Fruit fly (Drosophila melanogaster) whole organism, adult: Measurements from ENCODE around the gene sls.

Source experiments
- CG11617 ChIP-seq: fragments of 200-800 bp; sonication (Bioruptor generic); optimal IDR thresholded peaks from 2 replicates; lab custom pipeline; 2017; ENCODE audit warnings: mild to moderate bottlenecking, missing biosample characterization, missing genetic modification reagents, missing genetic modification characterization
- CG12768 ChIP-seq: fragments of 200-800 bp; sonication (Bioruptor generic); optimal IDR thresholded peaks from 2 replicates; lab custom pipeline; 2017; ENCODE audit warnings: missing biosample characterization, missing genetic modification characterization, mild to moderate bottlenecking, moderate library complexity, missing genetic modification reagents
- CG14711 ChIP-seq: fragments of 200-800 bp; sonication (Bioruptor generic); optimal IDR thresholded peaks from 2 replicates; lab custom pipeline; 2018; ENCODE audit warnings: missing biosample characterization, mild to moderate bottlenecking, missing genetic modification characterization, moderate library complexity
- CG1620 ChIP-seq: fragments of 200-800 bp; sonication (Bioruptor generic); optimal IDR thresholded peaks from 2 replicates; lab custom pipeline; 2016; ENCODE audit warnings: missing biosample characterization, missing genetic modification characterization
- CG33017 ChIP-seq: fragments of 200-800 bp; sonication (Bioruptor generic); optimal IDR thresholded peaks from 2 replicates; lab custom pipeline; 2018; ENCODE audit warnings: missing biosample characterization, mild to moderate bottlenecking, missing genetic modification characterization, moderate library complexity
- CG5204 ChIP-seq: fragments of 200-800 bp; sonication (Bioruptor generic); optimal IDR thresholded peaks from 2 replicates; lab custom pipeline; 2016; ENCODE audit warnings: missing biosample characterization, missing genetic modification characterization
- CG7045 ChIP-seq: fragments of 200-800 bp; sonication (Bioruptor generic); optimal IDR thresholded peaks from 2 replicates; lab custom pipeline; 2017; ENCODE audit warnings: missing biosample characterization, mild to moderate bottlenecking, missing genetic modification characterization
- CG7101 ChIP-seq: fragments of 200-800 bp; sonication (Bioruptor generic); optimal IDR thresholded peaks from 2 replicates; lab custom pipeline; 2018; ENCODE audit warnings: missing biosample characterization, mild to moderate bottlenecking, missing genetic modification characterization, moderate library complexity
- Clk ChIP-seq: fragments of 200-800 bp; sonication (Bioruptor generic); optimal IDR thresholded peaks from 2 replicates; lab custom pipeline; 2017; ENCODE audit warnings: missing biosample characterization, missing genetic modification characterization
- Crg-1 ChIP-seq: fragments of 200-800 bp; sonication (Bioruptor generic); optimal IDR thresholded peaks from 2 replicates; lab custom pipeline; 2016; ENCODE audit warnings: missing biosample characterization, missing genetic modification characterization
- Hr96 ChIP-seq: fragments of 200-800 bp; sonication (Bioruptor generic); optimal IDR thresholded peaks from 2 replicates; lab custom pipeline; 2016; ENCODE audit warnings: missing biosample characterization, missing genetic modification characterization
- Mnt ChIP-seq: fragments of 200-800 bp; sonication (Bioruptor generic); optimal IDR thresholded peaks from 2 replicates; lab custom pipeline; 2016; ENCODE audit warnings: missing biosample characterization, mild to moderate bottlenecking, missing genetic modification characterization
- bab1 ChIP-seq: fragments of 200-800 bp; sonication (Bioruptor generic); optimal IDR thresholded peaks from 3 replicates; lab custom pipeline; 2019; ENCODE audit warnings: missing biosample characterization, mild to moderate bottlenecking, missing genetic modification characterization, moderate library complexity
- cic ChIP-seq: fragments of 200-800 bp; sonication (Bioruptor generic); optimal IDR thresholded peaks from 2 replicates; lab custom pipeline; 2017; ENCODE audit warnings: missing biosample characterization, mild to moderate bottlenecking, missing genetic modification characterization, moderate library complexity
- cnc ChIP-seq, 2 experiments: fragments of >200 bp; optimal IDR thresholded peaks; 2 replicates each; lab custom pipeline; 2017
- kay ChIP-seq: fragments of 200-800 bp; sonication (Bioruptor generic); peaks from one replicate; lab custom pipeline; 2016; ENCODE audit warnings: missing biosample characterization, missing genetic modification characterization, borderline replicate concordance
- ovo ChIP-seq: fragments of 200-800 bp; sonication (Bioruptor generic); optimal IDR thresholded peaks from 2 replicates; lab custom pipeline; 2016; ENCODE audit warnings: missing biosample characterization, missing genetic modification characterization
- pad ChIP-seq: fragments of 200-800 bp; sonication (Bioruptor generic); optimal IDR thresholded peaks from 3 replicates; lab custom pipeline; 2017; ENCODE audit warnings: missing biosample characterization, missing genetic modification characterization, mild to moderate bottlenecking, moderate library complexity, missing genetic modification reagents
- tj ChIP-seq: fragments of 200-800 bp; sonication (Bioruptor generic); optimal IDR thresholded peaks from 3 replicates; lab custom pipeline; 2017; ENCODE audit warnings: missing biosample characterization, mild to moderate bottlenecking, missing genetic modification characterization, moderate library complexity
- toe ChIP-seq: fragments of 200-800 bp; sonication (Bioruptor generic); optimal IDR thresholded peaks from 2 replicates; lab custom pipeline; 2016; ENCODE audit warnings: missing biosample characterization, missing genetic modification characterization

The sls gene

DNA sequence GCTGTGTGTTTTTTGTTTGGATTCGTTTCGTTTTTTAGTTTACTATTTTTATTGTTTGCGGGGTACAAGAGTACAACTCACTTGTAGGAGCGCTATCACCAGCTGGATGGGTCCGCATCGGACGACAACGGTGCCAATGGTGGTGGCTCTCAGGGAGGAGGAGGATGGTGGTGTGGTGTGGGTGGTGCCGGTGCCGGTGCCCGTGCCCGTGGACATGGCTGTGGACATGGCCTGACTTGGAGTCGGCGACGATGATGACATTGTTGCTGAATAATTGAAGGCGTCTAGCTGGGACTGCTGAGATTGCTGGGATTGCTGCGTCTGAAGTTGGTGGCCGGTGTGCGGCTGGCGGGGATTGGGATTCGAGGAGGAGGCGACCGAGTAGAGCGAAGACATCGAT is 34.3 kb upstream of the sls start:
- no peak for TF ChIP-seq Clk
- TF ChIP-seq bab1 (GFP tag; lab: Kevin White, UChicago), result no peak
- no peak for TF ChIP-seq Mnt (GFP tag; lab: Kevin White, UChicago)
- TF ChIP-seq CG5204, result no peak
- no peak for TF ChIP-seq tj (GFP tag; lab: Kevin White, UChicago)
- TF ChIP-seq toe (GFP tag; lab: Kevin White, UChicago), result no peak
- no peak for TF ChIP-seq kay (GFP tag; lab: Kevin White, UChicago)

DNA sequence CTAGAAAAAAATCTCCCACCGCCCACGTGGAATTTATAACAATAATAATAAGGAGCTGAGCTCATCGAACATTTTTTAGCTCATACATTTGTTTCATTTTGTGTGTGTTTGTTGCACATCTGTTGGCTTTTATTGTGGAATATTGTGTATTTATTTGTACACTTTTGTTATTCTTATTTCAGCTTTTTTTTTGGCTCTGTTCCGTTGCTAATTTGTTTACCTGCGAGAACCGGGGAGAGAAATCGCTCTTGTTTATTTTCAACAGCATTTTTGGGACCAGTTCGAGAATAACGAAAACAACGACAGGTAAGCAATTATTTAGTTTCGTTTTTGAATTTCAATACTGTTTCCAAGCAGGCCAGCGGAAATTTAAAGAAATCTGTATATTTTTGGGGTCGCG is 32.4 kb upstream of the sls start:
- TF ChIP-seq CG11617 (GFP tag; lab: Kevin White, UChicago), result no peak
- no peak for TF ChIP-seq CG5204
- no peak for TF ChIP-seq CG12768
- no peak for TF ChIP-seq bab1 (GFP tag; lab: Kevin White, UChicago)
- TF ChIP-seq pad (GFP tag; lab: Kevin White, UChicago), result no peak
- TF ChIP-seq cnc (optimal IDR thresholded peaks at IDR 0.05; lab: Kevin White, UChicago), result no peak
- TF ChIP-seq CG14711, result no peak
- TF ChIP-seq ovo (GFP tag; lab: Kevin White, UChicago), result no peak
- TF ChIP-seq Mnt (GFP tag; lab: Kevin White, UChicago), result no peak
- no peak for TF ChIP-seq Clk

DNA sequence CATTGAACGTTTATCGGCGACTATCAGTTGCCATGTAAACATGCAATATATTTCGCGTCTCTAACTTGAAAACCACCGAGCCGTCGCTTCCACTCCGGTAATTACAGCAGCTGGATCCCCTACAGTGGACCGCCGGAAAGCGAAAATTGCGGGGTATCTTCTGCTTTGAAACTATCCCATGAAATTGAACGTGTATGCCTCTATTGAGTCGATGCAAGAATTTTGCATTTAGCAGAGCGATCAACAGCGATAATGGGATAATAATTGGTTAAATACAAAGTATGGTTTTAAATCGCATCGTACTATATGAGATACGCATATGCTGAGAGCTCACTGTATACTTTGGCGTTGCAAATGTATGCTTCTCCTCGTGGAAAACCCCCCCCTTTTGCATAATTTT is 29.6 kb upstream of the sls start:
- TF ChIP-seq CG12768 (no peak), CG33017 (tag; lab: Kevin White, UChicago) (no peak), bab1 (GFP tag; lab: Kevin White, UChicago) (no peak), ovo (GFP tag; lab: Kevin White, UChicago) (no peak), CG11617 (GFP tag; lab: Kevin White, UChicago) (no peak), Clk (no peak), CG5204 (no peak), CG7101 (tag; lab: Kevin White, UChicago) (no peak), CG14711 (no peak), Crg-1 (GFP tag; lab: Kevin White, UChicago) (no peak), kay (GFP tag; lab: Kevin White, UChicago) (no peak), toe (GFP tag; lab: Kevin White, UChicago) (no peak), Mnt (GFP tag; lab: Kevin White, UChicago) (no peak), Hr96 (GFP tag; lab: Kevin White, UChicago) (no peak)

DNA sequence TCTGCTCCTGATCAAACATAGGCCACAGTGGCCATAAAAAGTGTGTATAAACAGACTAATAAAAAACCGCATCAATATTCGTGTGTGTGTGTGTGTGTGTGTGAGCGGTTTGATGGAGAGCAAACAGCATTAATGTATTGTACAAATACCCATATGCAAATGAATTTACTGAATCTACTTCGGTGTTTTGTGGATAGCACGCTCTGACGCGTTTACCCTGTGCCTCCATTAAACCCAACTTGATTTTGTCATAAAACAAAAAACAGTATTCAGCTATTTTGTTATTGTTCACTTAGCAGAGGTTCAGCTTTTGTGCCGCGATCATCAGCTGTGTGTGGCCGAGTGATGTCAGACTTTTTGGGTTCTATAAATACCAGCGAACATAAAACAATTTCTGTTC is 28.9 kb upstream of the sls start:
- no peak for TF ChIP-seq CG11617 (GFP tag; lab: Kevin White, UChicago)
- TF ChIP-seq pad (GFP tag; lab: Kevin White, UChicago), result no peak
- no peak for TF ChIP-seq CG14711
- no peak for TF ChIP-seq cnc (optimal IDR thresholded peaks at IDR 0.05; lab: Kevin White, UChicago)
- no peak for TF ChIP-seq CG1620 (GFP tag; lab: Kevin White, UChicago)
- no peak for TF ChIP-seq CG7101 (tag; lab: Kevin White, UChicago)
- TF ChIP-seq CG12768, result no peak
- no peak for TF ChIP-seq CG5204
- TF ChIP-seq Clk, result no peak

DNA sequence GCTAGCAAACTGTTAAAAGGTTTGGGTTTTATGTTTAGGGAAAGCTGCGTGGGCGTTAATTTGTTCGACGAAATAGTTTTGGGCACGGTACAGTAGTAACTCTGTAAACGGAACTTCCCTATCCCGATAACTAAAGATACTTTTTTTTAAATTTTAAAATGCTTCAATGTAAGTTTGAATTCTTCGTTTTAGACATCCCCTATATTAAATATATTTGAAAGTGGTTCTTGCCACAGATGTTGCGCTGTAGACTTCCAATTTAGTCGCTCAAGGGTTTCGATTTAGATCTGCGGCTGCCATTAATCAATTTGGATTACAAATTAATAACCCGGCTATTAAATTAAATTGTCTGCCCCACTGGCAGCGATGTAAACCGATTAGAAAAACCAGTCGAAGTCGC is 27.0 kb upstream of the sls start:
- no peak for TF ChIP-seq CG12768

DNA sequence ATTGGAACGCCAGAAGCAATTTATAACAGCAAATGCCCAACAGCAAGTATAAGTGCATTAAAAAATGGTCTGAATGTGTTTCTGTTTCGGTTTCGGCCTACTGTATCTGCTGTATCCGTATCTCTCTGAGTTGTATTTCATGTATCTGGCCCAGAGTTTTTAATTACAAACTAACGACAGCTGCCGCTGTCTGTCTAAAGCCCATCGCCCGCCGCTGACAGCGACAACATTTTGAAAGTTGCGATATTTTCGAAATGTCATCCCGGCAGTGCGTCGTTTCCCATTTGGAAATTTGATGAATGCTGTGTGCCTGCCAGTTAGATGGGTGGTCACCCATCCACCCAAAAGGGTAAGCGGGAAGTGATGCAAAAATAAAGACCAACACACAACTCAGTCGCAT is 21.0 kb upstream of the sls start:
- TF ChIP-seq kay (GFP tag; lab: Kevin White, UChicago) (no peak), CG14711 (no peak), CG11617 (GFP tag; lab: Kevin White, UChicago) (no peak), cnc (optimal IDR thresholded peaks at IDR 0.05; lab: Kevin White, UChicago) (no peak), pad (GFP tag; lab: Kevin White, UChicago) (no peak), ovo (GFP tag; lab: Kevin White, UChicago) (no peak), Mnt (GFP tag; lab: Kevin White, UChicago) (no peak), CG5204 (no peak), Clk (no peak), tj (GFP tag; lab: Kevin White, UChicago) (no peak), CG33017 (tag; lab: Kevin White, UChicago) (no peak), Crg-1 (GFP tag; lab: Kevin White, UChicago) (no peak), CG1620 (GFP tag; lab: Kevin White, UChicago) (no peak)

DNA sequence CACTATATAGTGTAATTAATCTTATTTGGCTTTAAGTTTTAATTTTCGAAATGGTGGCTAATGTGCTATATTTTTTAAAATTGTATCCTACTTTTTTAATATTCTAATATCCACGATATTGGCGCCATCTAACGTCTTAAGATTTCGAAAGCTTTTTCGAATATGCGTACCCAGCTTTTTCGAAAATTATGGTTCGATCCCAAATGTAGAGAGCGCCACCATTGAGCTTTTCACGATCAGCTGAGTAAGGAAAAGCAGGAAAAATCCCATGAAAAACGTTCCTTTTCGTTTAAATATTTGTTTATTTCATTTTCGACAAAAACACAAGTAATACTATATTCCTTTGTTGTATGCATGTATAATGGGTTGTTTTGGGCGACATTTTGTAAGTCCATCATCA is 6.9 kb upstream of the sls start:
- TF ChIP-seq CG14711 (no peak), CG11617 (GFP tag; lab: Kevin White, UChicago) (no peak), CG7101 (tag; lab: Kevin White, UChicago) (no peak), CG7045 (GFP tag; lab: Kevin White, UChicago) (no peak), bab1 (GFP tag; lab: Kevin White, UChicago) (no peak), tj (GFP tag; lab: Kevin White, UChicago) (no peak), Mnt (GFP tag; lab: Kevin White, UChicago) (no peak), cnc (optimal IDR thresholded peaks at IDR 0.05; lab: Kevin White, UChicago) (no peak), Hr96 (GFP tag; lab: Kevin White, UChicago) (no peak), cic (GFP tag; lab: Kevin White, UChicago) (no peak), CG1620 (GFP tag; lab: Kevin White, UChicago) (no peak), CG33017 (tag; lab: Kevin White, UChicago) (no peak), pad (GFP tag; lab: Kevin White, UChicago) (no peak), kay (GFP tag; lab: Kevin White, UChicago) (no peak)
